Fruit fly (Drosophila melanogaster): ENCODE results near the gene CG17249.

Gene CG17249

DNA sequence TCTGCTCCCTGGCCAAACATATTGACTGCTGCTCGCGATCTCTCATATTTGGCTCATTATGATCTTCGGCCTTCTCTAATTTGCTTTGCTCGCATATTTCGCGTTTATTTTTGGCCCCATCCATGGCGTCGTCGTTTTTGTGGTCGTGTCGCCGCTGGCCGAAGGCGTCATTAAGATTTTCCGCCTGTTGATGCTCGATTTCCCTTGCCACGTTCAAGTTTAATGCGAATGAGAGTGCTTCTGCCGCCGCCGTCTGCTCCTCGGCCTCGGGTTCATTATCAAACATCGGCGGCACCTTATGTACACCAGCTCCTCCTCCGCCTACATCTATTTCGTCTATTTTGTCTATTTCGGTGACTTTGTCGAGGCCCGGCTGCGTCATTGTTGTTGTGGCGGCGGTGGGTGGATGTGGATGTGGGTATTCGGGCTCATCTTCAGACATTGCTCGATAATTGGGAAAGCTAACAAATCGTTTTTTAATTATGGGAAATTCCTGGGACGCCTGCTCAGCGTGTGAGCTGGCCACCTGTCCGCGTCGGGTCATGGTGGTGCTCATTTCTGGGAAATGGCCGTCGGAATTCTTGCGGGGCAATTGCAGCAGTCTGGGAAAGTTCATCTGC, 32.7 kb downstream of the CG17249 start:
- TF ChIP-seq Myc (optimal IDR thresholded peaks at IDR 0.05) (no peak), insv (optimal IDR thresholded peaks at IDR 0.05) (no peak), h (optimal IDR thresholded peaks at IDR 0.05) (no peak), Sin3A (optimal IDR thresholded peaks at IDR 0.05) (no peak), ttk (optimal IDR thresholded peaks at IDR 0.05) (no peak), psq (optimal IDR thresholded peaks at IDR 0.05) (no peak)

DNA sequence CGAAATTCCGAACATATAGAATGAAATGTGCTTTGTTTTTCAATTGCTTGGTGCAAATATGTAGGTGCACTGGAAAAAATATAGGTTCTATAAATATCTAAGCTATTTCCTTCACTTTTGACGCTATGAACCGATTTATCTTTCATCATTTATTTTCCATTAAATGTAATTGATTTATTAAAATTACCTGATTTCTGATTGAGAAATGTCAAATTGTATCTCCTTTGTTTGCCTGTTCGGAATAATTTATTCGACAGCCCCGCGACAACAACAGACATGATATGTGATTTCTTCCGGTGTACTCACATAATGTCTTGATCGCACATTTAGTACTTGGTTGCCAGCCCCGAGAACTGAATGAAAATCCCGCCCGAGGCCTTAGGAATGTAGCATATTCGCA, 37.7 kb downstream of the CG17249 start:
- TF ChIP-seq psq (optimal IDR thresholded peaks at IDR 0.05) (no peak), insv (optimal IDR thresholded peaks at IDR 0.05) (no peak), Myc (optimal IDR thresholded peaks at IDR 0.05) (no peak), Sin3A (optimal IDR thresholded peaks at IDR 0.05) (no peak), h (optimal IDR thresholded peaks at IDR 0.05) (no peak), ttk (optimal IDR thresholded peaks at IDR 0.05) (no peak)

DNA sequence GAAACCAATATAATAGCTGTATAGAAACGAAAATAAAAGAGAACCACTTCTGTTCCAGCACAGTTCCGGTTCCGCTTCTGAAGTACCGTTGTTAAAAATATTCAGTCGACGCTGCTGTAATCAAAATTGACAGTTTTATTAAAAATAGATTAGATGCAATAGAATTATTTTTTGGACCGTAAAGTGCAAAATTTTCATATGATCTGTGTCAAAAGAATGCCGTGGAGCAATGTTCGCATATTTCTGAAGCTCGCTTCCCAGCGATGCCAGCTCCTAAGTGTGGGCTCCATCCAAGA, 44.5 kb downstream of the CG17249 start, which contains the start of the genes CG18170 and CG33791:
TSS of gene CG18170 (plus strand) at position 122 of the 296 bp plus-strand sequence.
TSS of gene CG33791 (plus strand) at position 122 of the 296 bp plus-strand sequence.
- TF ChIP-seq h (optimal IDR thresholded peaks at IDR 0.05) (no peak), Myc (optimal IDR thresholded peaks at IDR 0.05) (no peak), Sin3A (optimal IDR thresholded peaks at IDR 0.05) (no peak), psq (optimal IDR thresholded peaks at IDR 0.05) (no peak), ttk (optimal IDR thresholded peaks at IDR 0.05) (no peak), insv (optimal IDR thresholded peaks at IDR 0.05) (no peak)

DNA sequence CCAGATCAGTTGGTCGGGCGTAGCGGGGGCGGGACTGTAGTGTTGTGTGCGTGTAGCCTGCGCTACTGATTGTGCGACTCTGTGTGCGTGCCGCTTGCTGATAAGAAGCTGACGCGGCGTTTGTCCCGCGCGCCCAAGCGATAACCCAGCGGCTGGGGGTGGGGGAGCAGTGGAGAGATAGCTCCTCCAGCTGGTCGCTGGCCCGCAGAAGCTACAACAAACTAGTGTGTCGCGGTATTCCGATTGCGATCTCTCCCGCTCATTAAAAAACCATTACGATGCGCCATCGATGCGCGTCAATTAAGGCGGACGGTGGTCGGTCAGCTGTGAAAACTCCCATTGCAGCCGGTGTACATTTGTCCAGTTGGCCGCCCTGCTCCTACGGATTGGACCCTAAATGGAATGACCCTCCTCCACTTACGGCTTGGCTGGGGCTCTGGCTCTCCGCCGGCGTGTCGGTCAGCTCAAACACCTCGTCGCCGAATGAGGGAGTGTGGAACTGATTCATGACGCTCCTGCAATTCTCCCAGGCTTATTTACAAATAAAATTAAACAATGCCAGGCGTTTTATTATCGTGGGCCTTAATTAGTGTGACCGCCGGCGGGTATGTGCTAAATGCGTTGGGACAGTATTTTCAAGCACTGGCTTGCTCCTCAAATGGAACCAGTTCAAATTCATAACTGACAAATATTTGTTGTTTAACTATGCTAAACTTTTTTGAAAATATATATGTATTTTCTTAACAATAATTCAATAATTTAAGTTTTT, 45.0 kb downstream of the CG17249 start, which contains the start of gene CG12104:
TSS of gene CG12104 (minus strand) at position 611 of the 769 bp plus-strand sequence.
- TF ChIP-seq Sin3A (optimal IDR thresholded peaks at IDR 0.05) (no peak), psq (optimal IDR thresholded peaks at IDR 0.05) (no peak), ttk (optimal IDR thresholded peaks at IDR 0.05) (no peak)
